Worm (Caenorhabditis elegans): ENCODE data around the gene cest-26.
A peak's percentile ranks its signal among the peaks of the same experiment; 100 is the strongest.

The cest-26 gene

DNA sequence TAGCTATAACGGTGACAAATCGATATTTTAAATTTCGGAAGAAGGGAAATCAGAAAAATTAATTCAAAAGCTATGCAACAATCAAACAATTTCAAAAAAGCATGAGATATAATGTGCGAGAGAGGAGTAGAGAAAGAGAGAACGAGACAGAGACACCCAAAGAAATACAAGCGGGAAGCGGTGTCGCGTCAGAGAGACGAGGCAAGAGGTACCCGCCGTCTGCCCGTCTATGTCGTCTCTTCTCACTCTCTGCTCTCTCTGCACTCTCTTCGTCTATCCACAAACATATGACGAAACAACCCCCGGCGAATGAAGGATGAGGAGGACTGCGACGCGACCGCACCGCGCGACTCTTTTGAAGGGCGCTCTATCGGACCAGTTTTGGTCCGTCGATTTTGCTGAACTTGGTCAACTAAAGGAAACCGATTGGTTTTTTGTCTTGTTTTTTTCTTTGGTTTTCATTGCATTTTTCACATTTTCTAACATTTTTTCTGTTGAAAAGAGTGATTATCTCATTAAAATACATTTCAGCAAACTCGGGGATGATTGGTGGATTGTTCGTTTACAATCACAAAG is 48.5 kb downstream of the cest-26 start, which contains the start of gene dpy-23 (continued):
- no peak for TF ChIP-seq F49E8.2 (tag; optimal IDR thresholded peaks at IDR 0.05; ENCODE audit: borderline replicate concordance)
- peak; percentile 85 for TF ChIP-seq nhr-10 (tag; optimal IDR thresholded peaks at IDR 0.05)
- TF ChIP-seq daf-16 (GFP tag; optimal IDR thresholded peaks at IDR 0.05) = peak; percentile 1 to 47
- peak; percentile 73 for TF ChIP-seq daf-16 (tag; optimal IDR thresholded peaks at IDR 0.05)
- TF ChIP-seq zfp-3 (GFP tag; conservative IDR thresholded peaks at IDR 0.05) = peak; percentile 67; the same call in 1 of the 2 replicates
- no peak for TF ChIP-seq D1046.2 (GFP tag; IDR thresholded peaks at IDR 0.05)
- TF ChIP-seq ama-1 (optimal IDR thresholded peaks at IDR 0.05) = no peak
- TF ChIP-seq lsy-2 (tag; optimal IDR thresholded peaks at IDR 0.05) = peak; percentile 80 to 89
- TF ChIP-seq ctbp-1 (GFP tag; IDR thresholded peaks at IDR 0.05) = peak; percentile 94
- peak; percentile 92 for TF ChIP-seq nhr-11 (tag; optimal IDR thresholded peaks at IDR 0.05)
- TF ChIP-seq nhr-25 (tag; optimal IDR thresholded peaks at IDR 0.05; ENCODE audit: borderline replicate concordance, insufficient read depth) = peak; percentile 90
- no peak for TF ChIP-seq snpc-4 (tag; optimal IDR thresholded peaks at IDR 0.05)
- TF ChIP-seq ceh-44 (GFP tag; IDR thresholded peaks at IDR 0.05) = no peak
- TF ChIP-seq dve-1 (tag; optimal IDR thresholded peaks at IDR 0.05; ENCODE audit: insufficient read depth) = peak; percentile 96
- TF ChIP-seq ces-1 (GFP tag; optimal IDR thresholded peaks at IDR 0.05) = no peak
- TF ChIP-seq attf-4 (tag; optimal IDR thresholded peaks at IDR 0.05) = no peak
- TF ChIP-seq madf-5 (GFP tag; IDR thresholded peaks at IDR 0.05) = no peak
- peak; percentile 60 for TF ChIP-seq lin-38 (GFP tag; IDR thresholded peaks at IDR 0.05)
- peak; percentile 84 for TF ChIP-seq F37D6.2 (tag; optimal IDR thresholded peaks at IDR 0.05)
- peak; percentile 75 for TF ChIP-seq T20F7.1 (GFP tag; optimal IDR thresholded peaks at IDR 0.05)
- TF ChIP-seq fkh-10 (GFP tag; optimal IDR thresholded peaks at IDR 0.05) = peak; percentile 70
- TF ChIP-seq hlh-11 (tag; optimal IDR thresholded peaks at IDR 0.05) = peak; percentile 98
- 0 out of 2 replicates have a peak, but pooled peaks have one; percentile 39 for TF ChIP-seq saeg-2 (GFP tag; IDR thresholded peaks at IDR 0.05)
- TF ChIP-seq lin-15B (tag; optimal IDR thresholded peaks at IDR 0.05) = no peak
- TF ChIP-seq egl-27 (tag; optimal IDR thresholded peaks at IDR 0.05) = no peak
- peak; percentile 38 for TF ChIP-seq zip-2 (tag; optimal IDR thresholded peaks at IDR 0.05)
- no peak for TF ChIP-seq Y5F2A.4 (GFP tag; optimal IDR thresholded peaks at IDR 0.05)
- peak in 1 of 2 experiments; percentile 80 for TF ChIP-seq hif-1 (tag; optimal IDR thresholded peaks at IDR 0.05)
- peak; percentile 86 for TF ChIP-seq tra-1 (GFP tag; IDR thresholded peaks at IDR 0.05)
- no peak for TF ChIP-seq daf-12 (tag; optimal IDR thresholded peaks at IDR 0.05)
- TF ChIP-seq zfp-2 (tag; optimal IDR thresholded peaks at IDR 0.05) = peak; percentile 27
- TF ChIP-seq vab-7 (GFP tag; IDR thresholded peaks at IDR 0.05) = peak; percentile 53; the same call in 1 of the 2 replicates
- TF ChIP-seq pqm-1 (tag; optimal IDR thresholded peaks at IDR 0.05) = no peak
- peak; percentile 58 for TF ChIP-seq duxl-1 (tag; optimal IDR thresholded peaks at IDR 0.05; ENCODE audit: poor library complexity)
- peak; percentile 82 for TF ChIP-seq mes-2 (tag; optimal IDR thresholded peaks at IDR 0.05; ENCODE audit: poor library complexity, severe bottlenecking)
- peak; percentile 67 for TF ChIP-seq nhr-102 (tag; optimal IDR thresholded peaks at IDR 0.05)
- no peak for TF ChIP-seq cey-2 (tag; optimal IDR thresholded peaks at IDR 0.05; ENCODE audit: borderline replicate concordance, insufficient read depth)
- peak; percentile 61 for TF ChIP-seq dpl-1 (GFP tag; optimal IDR thresholded peaks at IDR 0.05)
- peak; percentile 52 for TF ChIP-seq ztf-7 (tag; optimal IDR thresholded peaks at IDR 0.05)
- TF ChIP-seq skn-1 (tag; optimal IDR thresholded peaks at IDR 0.05) = no peak
- no peak for TF ChIP-seq fos-1 (tag; optimal IDR thresholded peaks at IDR 0.05)
- no peak for TF ChIP-seq lin-39 (tag; optimal IDR thresholded peaks at IDR 0.05)
- TF ChIP-seq snpc-1.2 (GFP tag; IDR thresholded peaks at IDR 0.05) = no peak
- peak; percentile 82 for TF ChIP-seq mxl-3 (GFP tag; optimal IDR thresholded peaks at IDR 0.05)
- peak; percentile 82 for TF ChIP-seq madf-9 (GFP tag; conservative IDR thresholded peaks at IDR 0.05)
- no peak for TF ChIP-seq mxl-2 (GFP tag; conservative IDR thresholded peaks at IDR 0.05)
- no peak for TF ChIP-seq php-3 (GFP tag; IDR thresholded peaks at IDR 0.05)
- peak; percentile 97 for TF ChIP-seq mep-1 (tag; optimal IDR thresholded peaks at IDR 0.05)
- TF ChIP-seq lim-7 (GFP tag; IDR thresholded peaks at IDR 0.05) = peak; percentile 63
- peak; percentile 90 for TF ChIP-seq dmd-6 (GFP tag; IDR thresholded peaks at IDR 0.05)

All from whole organism, L4 larva.